Worm (Caenorhabditis elegans) whole organism, mixed stage, embryonic: ENCODE measurements around the gene Y57E12B.4.

Experiments
- M03D4.4 ChIP-seq: sonication (generic microtip); optimal IDR thresholded peaks from 2 replicates; lab custom pipeline; 2017; ENCODE audit warnings: mild to moderate bottlenecking, missing genetic modification characterization, missing compliant biosample characterization
- bed-3 ChIP-seq: fragments of 200-800 bp; sonication (Bioruptor generic); optimal IDR thresholded peaks from 3 replicates; lab custom pipeline; 2018; ENCODE audit warnings: mild to moderate bottlenecking, missing genetic modification characterization, moderate library complexity, missing compliant biosample characterization
- ceh-39 ChIP-seq: fragments of 150-350 bp; optimal IDR thresholded peaks from 2 replicates; lab custom pipeline; 2014; ENCODE audit warnings: missing biosample characterization, missing genetic modification characterization
- ceh-43 ChIP-seq: fragments of 200-800 bp; sonication (Bioruptor generic); optimal IDR thresholded peaks from 2 replicates; lab custom pipeline; 2018; ENCODE audit warnings: mild to moderate bottlenecking, missing genetic modification characterization, moderate library complexity, missing compliant biosample characterization
- ceh-83 ChIP-seq: fragments of 200-800 bp; sonication (Bioruptor generic); optimal IDR thresholded peaks from 2 replicates; lab custom pipeline; 2018; ENCODE audit warnings: mild to moderate bottlenecking, missing genetic modification characterization, missing compliant biosample characterization
- cnd-1 ChIP-seq: fragments of 200-800 bp; sonication (Bioruptor generic); optimal IDR thresholded peaks from 2 replicates; lab custom pipeline; 2018; ENCODE audit warnings: mild to moderate bottlenecking, missing genetic modification characterization, missing compliant biosample characterization
- drap-1 ChIP-seq: fragments of 200-800 bp; sonication (Bioruptor generic); optimal IDR thresholded peaks from 3 replicates; lab custom pipeline; 2018; ENCODE audit warnings: mild to moderate bottlenecking, missing genetic modification characterization, missing compliant biosample characterization
- elt-1 ChIP-seq: sonication (generic microtip); optimal IDR thresholded peaks from 2 replicates; lab custom pipeline; 2017; ENCODE audit warnings: missing genetic modification characterization, mild to moderate bottlenecking, missing compliant biosample characterization, antibody characterized with exemption, moderate library complexity, borderline replicate concordance; ENCODE audit not compliant: insufficient read depth
- flh-1 ChIP-seq: fragments of 200-800 bp; sonication (Bioruptor generic); optimal IDR thresholded peaks from 2 replicates; lab custom pipeline; 2018; ENCODE audit warnings: mild to moderate bottlenecking, missing genetic modification characterization, moderate library complexity, missing compliant biosample characterization
- ham-2 ChIP-seq: fragments of 200-800 bp; sonication (Bioruptor generic); optimal IDR thresholded peaks from 2 replicates; lab custom pipeline; 2018; ENCODE audit warnings: mild to moderate bottlenecking, missing genetic modification characterization, missing compliant biosample characterization
- hlh-1 ChIP-seq: fragments of 150-350 bp; optimal IDR thresholded peaks from 2 replicates; lab custom pipeline; 2014; ENCODE audit warnings: missing biosample characterization, missing genetic modification reagents, missing genetic modification characterization
- lin-13 ChIP-seq: fragments of 150-350 bp; optimal IDR thresholded peaks from 2 replicates; lab custom pipeline; 2014; ENCODE audit warnings: missing biosample characterization, missing genetic modification characterization
- lin-32 ChIP-seq: fragments of 200-800 bp; sonication (Bioruptor generic); optimal IDR thresholded peaks from 2 replicates; lab custom pipeline; 2018; ENCODE audit warnings: mild to moderate bottlenecking, missing genetic modification characterization, missing compliant biosample characterization
- lsy-2 ChIP-seq: fragments of 150-350 bp; optimal IDR thresholded peaks from 2 replicates; lab custom pipeline; 2014; ENCODE audit warnings: missing biosample characterization, missing genetic modification characterization
- mab-5 ChIP-seq: fragments of 150-350 bp; optimal IDR thresholded peaks from 2 replicates; lab custom pipeline; 2014; ENCODE audit warnings: missing biosample characterization, missing genetic modification characterization
- mep-1 ChIP-seq: fragments of 150-350 bp; optimal IDR thresholded peaks from 2 replicates; lab custom pipeline; 2017; ENCODE audit warnings: missing biosample characterization, missing genetic modification reagents, missing genetic modification characterization, inconsistent platforms
- mls-2 ChIP-seq: sonication (generic microtip); optimal IDR thresholded peaks from 2 replicates; lab custom pipeline; 2016; ENCODE audit warnings: mild to moderate bottlenecking, missing genetic modification characterization, moderate library complexity, missing compliant biosample characterization
- nhr-12 ChIP-seq: fragments of 150-350 bp; optimal IDR thresholded peaks from 2 replicates; lab custom pipeline; 2014; ENCODE audit warnings: missing biosample characterization, missing genetic modification characterization
- nhr-2 ChIP-seq: fragments of 150-350 bp; optimal IDR thresholded peaks from 2 replicates; lab custom pipeline; 2014; ENCODE audit warnings: missing biosample characterization, missing genetic modification characterization
- nhr-237 ChIP-seq: fragments of 150-350 bp; optimal IDR thresholded peaks from 2 replicates; lab custom pipeline; 2014; ENCODE audit warnings: missing biosample characterization, missing genetic modification characterization
- nhr-28 ChIP-seq: fragments of 150-350 bp; optimal IDR thresholded peaks from 2 replicates; lab custom pipeline; 2014; ENCODE audit warnings: missing biosample characterization, missing genetic modification characterization
- nhr-76 ChIP-seq: sonication (generic microtip); optimal IDR thresholded peaks from 2 replicates; lab custom pipeline; 2017; ENCODE audit warnings: missing biosample characterization, missing genetic modification characterization
- pha-4 ChIP-seq: fragments of 150-350 bp; optimal IDR thresholded peaks from 2 replicates; lab custom pipeline; 2018; ENCODE audit warnings: missing biosample characterization, missing genetic modification reagents, missing genetic modification characterization
- sem-2 ChIP-seq: fragments of 200-800 bp; sonication (Bioruptor generic); optimal IDR thresholded peaks from 2 replicates; lab custom pipeline; 2018; ENCODE audit warnings: mild to moderate bottlenecking, missing genetic modification characterization, missing compliant biosample characterization
- sptf-1 ChIP-seq: sonication (generic microtip); optimal IDR thresholded peaks from 2 replicates; lab custom pipeline; 2017; ENCODE audit warnings: mild to moderate bottlenecking, missing genetic modification characterization, moderate library complexity, missing compliant biosample characterization
- tbx-8 ChIP-seq: fragments of 200-800 bp; sonication (Bioruptor generic); optimal IDR thresholded peaks from 2 replicates; lab custom pipeline; 2018; ENCODE audit warnings: mild to moderate bottlenecking, missing genetic modification characterization, moderate library complexity, missing compliant biosample characterization
- unc-120 ChIP-seq: sonication (generic microtip); optimal IDR thresholded peaks from 2 replicates; lab custom pipeline; 2017; ENCODE audit warnings: missing genetic modification characterization, missing compliant biosample characterization; ENCODE audit not compliant: poor library complexity, severe bottlenecking
- unc-39 ChIP-seq: fragments of 150-350 bp; optimal IDR thresholded peaks from 2 replicates; lab custom pipeline; 2014; ENCODE audit warnings: missing biosample characterization, missing genetic modification characterization
- unc-62 ChIP-seq: fragments of 150-350 bp; optimal IDR thresholded peaks from 2 replicates; lab custom pipeline; 2014; ENCODE audit warnings: missing biosample characterization, missing genetic modification reagents, missing genetic modification characterization
- zip-8 ChIP-seq: fragments of 150-350 bp; optimal IDR thresholded peaks from 2 replicates; lab custom pipeline; 2014; ENCODE audit warnings: missing biosample characterization, missing genetic modification characterization
- ztf-11 ChIP-seq: fragments of 150-350 bp; optimal IDR thresholded peaks from 2 replicates; lab custom pipeline; 2014; ENCODE audit warnings: missing biosample characterization, missing genetic modification characterization

Y57E12B.4 gene

DNA sequence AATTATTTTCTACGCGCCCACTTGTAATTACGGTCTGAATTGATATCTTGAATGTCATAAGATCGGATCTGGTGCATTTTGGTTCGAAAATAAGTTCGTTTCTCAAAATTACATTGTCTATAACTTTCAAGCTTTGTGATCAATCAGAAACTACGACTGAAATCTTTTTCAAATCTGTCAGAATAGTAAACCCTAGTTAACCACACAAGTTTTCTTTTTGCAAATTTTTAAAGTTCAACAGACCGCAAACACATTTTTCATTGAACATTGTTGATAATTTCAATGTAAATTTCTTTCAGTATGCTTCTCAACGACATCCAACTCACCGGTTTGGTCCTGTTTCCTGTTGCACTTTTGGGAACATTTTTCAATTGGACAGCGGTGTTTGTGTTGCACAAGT, 24.2 kb upstream of the Y57E12B.4 start, which contains the start of gene srx-59:
Gene srx-59 (plus strand): TSS at position 301 of the 400 bp plus-strand sequence.
- TF ChIP-seq mab-5 (tag; lab: Kevin White, UChicago) (no peak), nhr-76 (no peak), unc-120 (no peak), nhr-28 (tag; lab: Kevin White, UChicago) (no peak), flh-1 (no peak), nhr-237 (tag; lab: Kevin White, UChicago) (no peak), nhr-12 (no peak), ceh-83 (no peak), sem-2 (no peak), pha-4 (tag; lab: Kevin White, UChicago) (no peak)

DNA sequence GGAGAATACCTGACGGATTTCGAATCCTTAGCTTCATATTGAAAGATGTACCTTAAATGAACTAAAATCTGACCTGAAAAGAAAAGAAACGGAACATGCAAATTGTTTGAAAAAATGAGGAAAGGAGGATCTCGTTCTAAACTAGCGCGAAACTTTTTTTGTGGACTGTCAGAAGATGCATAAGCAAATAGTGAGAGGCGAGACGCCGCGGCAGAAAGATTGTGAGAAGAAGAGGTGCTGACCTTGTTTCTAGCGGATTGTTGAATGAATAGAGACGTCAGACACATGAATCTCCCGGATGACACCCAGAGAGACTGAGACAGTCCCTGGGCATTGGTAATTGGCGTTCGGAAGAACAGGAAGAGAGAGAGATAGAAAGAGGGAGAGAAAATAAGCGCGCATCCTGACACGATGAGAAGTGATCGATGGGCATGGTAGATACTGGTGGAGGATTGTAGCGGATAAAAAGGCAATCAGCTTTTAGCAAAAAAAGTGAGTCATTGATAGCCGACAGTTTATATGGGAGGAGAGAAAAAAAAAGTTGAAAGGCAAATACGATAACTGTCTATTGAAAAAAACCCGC, 22.7 kb upstream of the Y57E12B.4 start, which contains the start of gene ptr-15:
Gene ptr-15 (minus strand): TSS at position 51 of the 583 bp plus-strand sequence.
- TF ChIP-seq ceh-43 (GFP tag; lab: Kevin White, UChicago) (no peak), cnd-1 (tag; lab: Kevin White, UChicago) (no peak), elt-1 (peak; percentile 80), ham-2 (peak; percentile 91), unc-62 (GFP tag; lab: Kevin White, UChicago) (peak; percentile 61), lin-32 (GFP tag; lab: Kevin White, UChicago) (no peak)
- TF ChIP-seq, all 35 proteins: peak for 3

DNA sequence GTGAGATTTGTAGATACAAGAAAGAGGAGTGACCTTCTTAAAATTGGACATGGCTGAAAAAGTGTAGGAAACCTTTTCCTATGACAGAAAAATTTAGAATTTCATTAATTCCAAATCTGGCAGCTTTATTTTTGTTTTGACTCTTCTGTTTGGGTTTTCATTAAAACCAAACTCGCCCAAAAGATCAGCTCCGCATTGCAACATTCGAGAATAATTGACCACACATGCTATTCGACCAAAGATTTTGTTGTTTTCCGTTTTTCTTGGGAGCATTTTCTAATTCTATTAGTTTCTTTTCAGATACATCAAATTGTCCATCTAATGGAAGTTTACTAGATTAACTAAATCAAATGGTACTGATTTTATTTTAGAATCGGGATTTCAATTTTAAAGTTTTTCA, 8.9 kb upstream of the Y57E12B.4 start, which contains the start of gene mec-1:
Gene mec-1 (plus strand): TSS at position 301 of the 400 bp plus-strand sequence.
- TF ChIP-seq nhr-2 (tag; lab: Kevin White, UChicago) (no peak), ceh-83 (no peak), sem-2 (no peak), ham-2 (no peak), mep-1 (tag; lab: Kevin White, UChicago) (no peak), unc-39 (tag; lab: Kevin White, UChicago) (no peak), unc-120 (no peak), zip-8 (tag; lab: Kevin White, UChicago) (no peak), nhr-12 (no peak), flh-1 (no peak), nhr-237 (tag; lab: Kevin White, UChicago) (no peak), lin-13 (no peak)
- TF ChIP-seq, all 35 proteins: peak for 0

DNA sequence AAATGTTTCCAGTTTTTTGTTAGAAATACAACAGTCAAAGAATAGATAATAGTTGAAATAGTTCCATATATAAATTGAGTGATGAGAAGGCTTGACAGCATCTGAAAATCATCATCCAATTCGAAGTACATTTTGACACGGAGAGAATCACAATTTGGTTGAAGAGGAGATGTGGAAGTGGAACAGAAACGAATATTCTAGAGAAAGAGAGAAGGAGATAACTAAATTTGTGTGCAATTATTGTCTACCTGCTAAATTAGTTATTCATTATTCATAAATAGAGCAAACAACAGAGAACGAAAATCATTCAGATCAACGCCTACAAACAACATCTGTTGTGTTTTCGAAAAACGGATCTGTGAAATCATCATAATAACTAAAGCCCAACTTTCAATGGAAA, 6.5 kb upstream of the Y57E12B.4 start, which contains the start of gene srg-31:
Gene srg-31 (minus strand): TSS at position 101 of the 400 bp plus-strand sequence.
- no peak for TF ChIP-seq bed-3
- TF ChIP-seq ztf-11 (tag; lab: Kevin White, UChicago) = no peak

DNA sequence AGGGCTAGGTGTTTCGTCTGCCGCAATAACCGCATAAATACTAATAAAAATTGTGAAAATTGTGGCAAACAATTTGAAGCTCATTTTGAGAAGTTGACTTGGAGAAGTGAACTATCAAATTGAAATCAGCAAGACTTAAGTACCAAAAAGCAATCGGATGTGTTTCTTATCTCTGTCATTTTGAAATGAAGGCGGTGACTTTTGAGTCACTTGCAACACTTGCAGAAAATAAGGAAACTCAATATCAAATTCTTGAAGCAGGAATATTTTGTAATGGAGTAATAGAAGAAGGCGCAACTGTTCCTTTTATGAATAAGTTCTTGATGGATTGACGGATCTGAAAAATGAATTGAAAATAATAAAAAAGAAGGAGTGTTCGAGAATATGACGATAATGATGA, 4.0 kb upstream of the Y57E12B.4 start, which contains the start of gene T07H8.11:
Gene T07H8.11 (minus strand): TSS at position 101 of the 400 bp plus-strand sequence.
- TF ChIP-seq bed-3 = no peak
- no peak for TF ChIP-seq ceh-39 (tag; lab: Kevin White, UChicago)
- TF ChIP-seq ztf-11 (tag; lab: Kevin White, UChicago) = no peak
- no peak for TF ChIP-seq unc-120
- TF ChIP-seq mep-1 (tag; lab: Kevin White, UChicago) = no peak
- no peak for TF ChIP-seq nhr-2 (tag; lab: Kevin White, UChicago)
- no peak for TF ChIP-seq M03D4.4 (tag; lab: Kevin White, UChicago)
- TF ChIP-seq pha-4 (tag; lab: Kevin White, UChicago) = no peak
- TF ChIP-seq sptf-1 = no peak
- TF ChIP-seq tbx-8 (GFP tag; lab: Kevin White, UChicago) = no peak

DNA sequence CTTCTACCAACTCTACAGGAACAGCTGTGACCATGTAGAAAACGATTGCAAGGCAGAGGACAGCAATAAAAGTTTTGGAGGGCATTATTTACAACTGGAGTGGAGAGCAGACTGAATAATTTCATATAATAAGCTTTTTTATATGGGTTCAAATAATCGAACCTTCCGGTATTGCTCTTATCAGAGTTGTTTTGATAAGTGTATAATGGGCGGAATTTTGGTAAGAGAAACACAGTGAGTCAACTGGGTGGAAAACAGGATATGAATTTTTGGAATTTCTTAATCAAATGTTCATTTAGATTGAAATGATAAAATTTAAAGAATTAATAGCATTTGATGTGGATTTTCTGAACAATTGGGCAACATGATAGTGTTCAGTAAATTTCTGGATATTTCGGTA, 2.4 kb upstream of the Y57E12B.4 start, which contains the start of gene Y57E12B.11:
Gene Y57E12B.11 (minus strand): TSS at position 101 of the 400 bp plus-strand sequence.
- TF ChIP-seq ceh-83 (no peak), cnd-1 (tag; lab: Kevin White, UChicago) (no peak), nhr-28 (tag; lab: Kevin White, UChicago) (no peak), bed-3 (no peak), hlh-1 (tag; lab: Kevin White, UChicago) (no peak), zip-8 (tag; lab: Kevin White, UChicago) (no peak), drap-1 (GFP tag; lab: Kevin White, UChicago) (no peak), lsy-2 (no peak), mab-5 (tag; lab: Kevin White, UChicago) (no peak), unc-39 (tag; lab: Kevin White, UChicago) (no peak), unc-120 (no peak), flh-1 (no peak), pha-4 (tag; lab: Kevin White, UChicago) (no peak), nhr-2 (tag; lab: Kevin White, UChicago) (no peak), sem-2 (no peak), mls-2 (tag; lab: Kevin White, UChicago) (no peak), nhr-12 (no peak), tbx-8 (GFP tag; lab: Kevin White, UChicago) (no peak), unc-62 (GFP tag; lab: Kevin White, UChicago) (no peak)
